Worm (Caenorhabditis elegans) whole organism, L4/young adult: ENCODE results near the gene ZK512.7.

Experiments used
- W03F9.2 ChIP-seq: fragments of 150-350 bp; optimal IDR thresholded peaks from 2 replicates; lab custom pipeline; 2014; ENCODE audit warnings: missing biosample characterization, missing genetic modification characterization
- dao-5 ChIP-seq: sonication (generic microtip); optimal IDR thresholded peaks from 2 replicates; lab custom pipeline; 2016; ENCODE audit warnings: missing genotype, missing genetic modification characterization, moderate library complexity, missing compliant biosample characterization
- him-1 ChIP-seq: sonication (generic microtip); optimal IDR thresholded peaks from 2 replicates; lab custom pipeline; 2016; ENCODE audit warnings: missing genotype, missing genetic modification reagents, missing genetic modification characterization, missing compliant biosample characterization

ce11 chrIII:9162634-9163118 is 24.2 kb upstream of the ZK512.7 start, which contains the start of gene dgk-3:
- TF ChIP-seq him-1 (tag; lab: Kevin White, UChicago) (no peak), dao-5 (tag; lab: Kevin White, UChicago) (no peak), W03F9.2 (tag; lab: Kevin White, UChicago) (no peak)
